Worm (Caenorhabditis elegans) whole organism, young adult: Measurements from ENCODE around the gene clec-29.

Experiments used
- B0336.3 ChIP-seq: fragments of 200-800 bp; sonication (Bioruptor generic); IDR thresholded peaks from 2 replicates; pipeline ENCODE4 v1.3.6; 2022; ENCODE audit warnings: missing genetic modification characterization, missing compliant biosample characterization
- C06A6.2 ChIP-seq: fragments of 200-800 bp; sonication (Bioruptor generic); conservative IDR thresholded peaks from 2 replicates; pipeline ENCODE4 v1.3.6; 2022; ENCODE audit warnings: missing genetic modification characterization, missing compliant biosample characterization
- D2030.7 ChIP-seq: fragments of 200-800 bp; sonication (Bioruptor generic); IDR thresholded peaks from 2 replicates; pipeline ENCODE4 v1.3.6; 2022; ENCODE audit warnings: missing genetic modification reagents, missing genetic modification characterization, missing compliant biosample characterization
- F22D6.2 ChIP-seq: sonication (generic microtip); optimal IDR thresholded peaks from 2 replicates; lab custom pipeline; 2016; ENCODE audit warnings: mild to moderate bottlenecking, missing genetic modification characterization, missing compliant biosample characterization
- F49E8.2 ChIP-seq: sonication (generic microtip); optimal IDR thresholded peaks from 3 replicates; lab custom pipeline; 2017; ENCODE audit warnings: missing genetic modification characterization, mild to moderate bottlenecking, missing compliant biosample characterization, antibody characterized with exemption, moderate library complexity; ENCODE audit not compliant: insufficient read depth
- F52B5.7 ChIP-seq: sonication (generic microtip); optimal IDR thresholded peaks from 2 replicates; lab custom pipeline; 2016; ENCODE audit warnings: mild to moderate bottlenecking, missing genetic modification characterization, missing compliant biosample characterization
- F57A8.1 ChIP-seq: fragments of 200-800 bp; sonication (Bioruptor generic); optimal IDR thresholded peaks from 2 replicates; lab custom pipeline; 2018; ENCODE audit warnings: mild to moderate bottlenecking, missing genetic modification characterization, moderate library complexity, missing compliant biosample characterization
- K11D2.4 ChIP-seq: fragments of 200-800 bp; sonication (Bioruptor generic); IDR thresholded peaks from 2 replicates; pipeline ENCODE4 v1.3.6; 2022; ENCODE audit warnings: missing genetic modification reagents, missing genetic modification characterization, missing compliant biosample characterization
- T07F8.4 ChIP-seq: sonication (generic microtip); optimal IDR thresholded peaks from 2 replicates; lab custom pipeline; 2016; ENCODE audit warnings: mild to moderate bottlenecking, missing genetic modification characterization, moderate library complexity, missing compliant biosample characterization
- T26A5.8 ChIP-seq: sonication (generic microtip); optimal IDR thresholded peaks from 2 replicates; lab custom pipeline; 2016; ENCODE audit warnings: missing genetic modification characterization, missing compliant biosample characterization
- Y53G8AR.9 ChIP-seq: fragments of 200-800 bp; sonication (Bioruptor generic); conservative IDR thresholded peaks from 2 replicates; pipeline ENCODE4 v1.3.6; 2022; ENCODE audit warnings: missing genetic modification reagents, missing genetic modification characterization, missing compliant biosample characterization
- Y79H2A.3 ChIP-seq: fragments of 200-800 bp; sonication (Bioruptor generic); conservative IDR thresholded peaks from 2 replicates; pipeline ENCODE4 v1.3.6; 2022; ENCODE audit warnings: missing genetic modification reagents, missing genetic modification characterization, missing compliant biosample characterization
- Y95B8A.8 ChIP-seq: fragments of 200-800 bp; sonication (Bioruptor generic); IDR thresholded peaks from 2 replicates; pipeline ENCODE4 v1.3.6; 2022; ENCODE audit warnings: missing genetic modification reagents, missing genetic modification characterization, missing compliant biosample characterization
- aptf-3 ChIP-seq: fragments of 200-800 bp; sonication (Bioruptor generic); IDR thresholded peaks from 2 replicates; pipeline ENCODE4 v1.3.6; 2022; ENCODE audit warnings: missing genetic modification characterization, missing compliant biosample characterization
- attf-3 ChIP-seq: fragments of 200-800 bp; sonication (Bioruptor generic); conservative IDR thresholded peaks from 2 replicates; pipeline ENCODE4 v1.3.6; 2022; ENCODE audit warnings: missing genetic modification reagents, missing genetic modification characterization, missing compliant biosample characterization
- attf-5 ChIP-seq: fragments of 200-800 bp; sonication (Bioruptor generic); optimal IDR thresholded peaks from 2 replicates; lab custom pipeline; 2018; ENCODE audit warnings: mild to moderate bottlenecking, missing genetic modification characterization, missing compliant biosample characterization
- attf-6 ChIP-seq: fragments of 200-800 bp; sonication (Bioruptor generic); IDR thresholded peaks from 2 replicates; pipeline ENCODE4 v1.3.6; 2022; ENCODE audit warnings: missing genetic modification reagents, missing genetic modification characterization, missing compliant biosample characterization
- bed-2 ChIP-seq: fragments of 200-800 bp; sonication (Bioruptor generic); IDR thresholded peaks from 2 replicates; pipeline ENCODE4 v1.3.6; 2022; ENCODE audit warnings: missing genetic modification reagents, missing genetic modification characterization, missing compliant biosample characterization
- ceh-100 ChIP-seq: fragments of 200-800 bp; sonication (Bioruptor generic); IDR thresholded peaks from 2 replicates; pipeline ENCODE4 v1.3.6; 2022; ENCODE audit warnings: missing genetic modification reagents, missing genetic modification characterization, missing compliant biosample characterization
- ceh-40 ChIP-seq: fragments of 200-800 bp; sonication (Bioruptor generic); IDR thresholded peaks from 2 replicates; pipeline ENCODE4 v1.3.6; 2022; ENCODE audit warnings: missing genetic modification characterization, missing compliant biosample characterization
- ceh-91 ChIP-seq: fragments of 200-800 bp; sonication (Bioruptor generic); IDR thresholded peaks from 2 replicates; pipeline ENCODE4 v1.3.6; 2022; ENCODE audit warnings: missing genetic modification reagents, missing genetic modification characterization, missing compliant biosample characterization
- die-1 ChIP-seq: sonication (generic microtip); optimal IDR thresholded peaks from 2 replicates; lab custom pipeline; 2016; ENCODE audit warnings: missing genotype, mild to moderate bottlenecking, missing genetic modification characterization, missing compliant biosample characterization
- egl-18 ChIP-seq: fragments of 200-800 bp; sonication (Bioruptor generic); IDR thresholded peaks from 2 replicates; pipeline ENCODE4 v1.3.6; 2022; ENCODE audit warnings: missing genetic modification reagents, missing genetic modification characterization, missing compliant biosample characterization
- hmg-1.2 ChIP-seq: fragments of 200-800 bp; sonication (Bioruptor generic); IDR thresholded peaks from 2 replicates; pipeline ENCODE4 v1.3.6; 2022; ENCODE audit warnings: missing genetic modification reagents, missing genetic modification characterization, missing compliant biosample characterization
- hsf-1 ChIP-seq: fragments of 200-800 bp; sonication (Bioruptor generic); IDR thresholded peaks from 2 replicates; pipeline ENCODE4 v1.3.6; 2022; ENCODE audit warnings: missing genetic modification reagents, missing genetic modification characterization, missing compliant biosample characterization
- lin-26 ChIP-seq: fragments of 200-800 bp; sonication (Bioruptor generic); IDR thresholded peaks from 2 replicates; pipeline ENCODE4 v1.3.6; 2022; ENCODE audit warnings: missing genetic modification reagents, missing genetic modification characterization, missing compliant biosample characterization
- lin-40 ChIP-seq: sonication (generic microtip); optimal IDR thresholded peaks from 2 replicates; lab custom pipeline; 2016; ENCODE audit warnings: missing genetic modification characterization, mild to moderate bottlenecking, missing compliant biosample characterization, missing genotype, missing genetic modification reagents
- lir-1 ChIP-seq: fragments of 200-800 bp; sonication (Bioruptor generic); conservative IDR thresholded peaks from 2 replicates; pipeline ENCODE4 v1.3.6; 2022; ENCODE audit warnings: missing genetic modification reagents, missing genetic modification characterization, missing compliant biosample characterization
- madf-8 ChIP-seq: fragments of 200-800 bp; sonication (Bioruptor generic); conservative IDR thresholded peaks from 2 replicates; pipeline ENCODE4 v1.3.6; 2022; ENCODE audit warnings: missing genetic modification reagents, missing genetic modification characterization, missing compliant biosample characterization
- mcd-1 ChIP-seq: fragments of 200-800 bp; sonication (Bioruptor generic); IDR thresholded peaks from 2 replicates; pipeline ENCODE4 v1.3.6; 2022; ENCODE audit warnings: missing genetic modification reagents, missing genetic modification characterization, missing compliant biosample characterization
- nfya-1 ChIP-seq: sonication (generic microtip); optimal IDR thresholded peaks from 2 replicates; lab custom pipeline; 2017; ENCODE audit warnings: antibody characterized with exemption, missing compliant biosample characterization, missing genetic modification characterization, borderline replicate concordance; ENCODE audit not compliant: insufficient read depth
- nfyb-1 ChIP-seq: fragments of 200-800 bp; sonication (Bioruptor generic); IDR thresholded peaks from 2 replicates; pipeline ENCODE4 v1.3.6; 2022; ENCODE audit warnings: missing genetic modification reagents, missing genetic modification characterization, missing compliant biosample characterization
- nhr-27 ChIP-seq: fragments of 200-800 bp; sonication (Bioruptor generic); optimal IDR thresholded peaks from 2 replicates; lab custom pipeline; 2018; ENCODE audit warnings: mild to moderate bottlenecking, missing genetic modification characterization, moderate library complexity, missing compliant biosample characterization
- pbrm-1 ChIP-seq: fragments of 200-800 bp; sonication (Bioruptor generic); IDR thresholded peaks from 2 replicates; pipeline ENCODE4 v1.3.6; 2022; ENCODE audit warnings: missing genetic modification reagents, missing genetic modification characterization, missing compliant biosample characterization
- rcor-1 ChIP-seq: fragments of 200-800 bp; sonication (Bioruptor generic); IDR thresholded peaks from 2 replicates; pipeline ENCODE4 v1.3.6; 2022; ENCODE audit warnings: missing genetic modification reagents, missing genetic modification characterization, missing compliant biosample characterization
- repo-1 ChIP-seq: sonication (generic microtip); optimal IDR thresholded peaks from 2 replicates; lab custom pipeline; 2017; ENCODE audit warnings: mild to moderate bottlenecking, missing genetic modification characterization, missing compliant biosample characterization
- rpc-1 ChIP-seq, 2 experiments: fragments of 150-350 bp in 1 of 2; sonication (generic microtip) in 1 of 2; optimal IDR thresholded peaks; 2 replicates each; lab custom pipeline; 2014 to 2018; ENCODE audit warnings: missing biosample characterization in 1 of 2, missing genetic modification characterization in 1 of 2, missing genetic modification reagents in 1 of 2, missing genotype in 1 of 2
- snpc-1.1 ChIP-seq: sonication (generic microtip); optimal IDR thresholded peaks from 2 replicates; lab custom pipeline; 2017; ENCODE audit warnings: missing genetic modification characterization, mild to moderate bottlenecking, missing compliant biosample characterization, antibody characterized with exemption, moderate library complexity, missing genotype, missing genetic modification reagents; ENCODE audit not compliant: insufficient read depth
- tbx-9 ChIP-seq: sonication (generic microtip); optimal IDR thresholded peaks from 2 replicates; lab custom pipeline; 2016; ENCODE audit warnings: borderline replicate concordance, missing genetic modification characterization, inconsistent platforms, missing compliant biosample characterization
- unc-130 ChIP-seq: sonication (generic microtip); optimal IDR thresholded peaks from 2 replicates; lab custom pipeline; 2016; ENCODE audit warnings: missing genetic modification reagents, missing genetic modification characterization, missing compliant biosample characterization
- zfh-2 ChIP-seq: fragments of 200-800 bp; sonication (Bioruptor generic); conservative IDR thresholded peaks from 2 replicates; pipeline ENCODE4 v1.3.6; 2022; ENCODE audit warnings: missing genetic modification reagents, missing genetic modification characterization, missing compliant biosample characterization
- ztf-25 ChIP-seq: fragments of 200-800 bp; sonication (Bioruptor generic); IDR thresholded peaks from 2 replicates; pipeline ENCODE4 v1.3.6; 2022; ENCODE audit warnings: missing genetic modification reagents, missing genetic modification characterization, missing compliant biosample characterization
- ztf-28 ChIP-seq: fragments of 200-800 bp; sonication (Bioruptor generic); IDR thresholded peaks from 2 replicates; pipeline ENCODE4 v1.3.6; 2022; ENCODE audit warnings: missing genetic modification reagents, missing genetic modification characterization, missing compliant biosample characterization

Gene clec-29

ce11 chrV:16744783-16745182 lies 5.8 kb upstream of the clec-29 start (continued):
- peak; percentile 57 for TF ChIP-seq pbrm-1
- peak; percentile 95 for TF ChIP-seq Y95B8A.8 (GFP tag; lab: Robert Waterston, UW)
- TF ChIP-seq Y53G8AR.9 (GFP tag; lab: Robert Waterston, UW) = peak; percentile 87
- TF ChIP-seq ceh-91 (GFP tag; lab: Robert Waterston, UW) = peak; percentile 64; the same call in 1 of the 2 replicates
- no peak for TF ChIP-seq K11D2.4 (GFP tag; lab: Robert Waterston, UW)
- no peak for TF ChIP-seq attf-3 (GFP tag; lab: Robert Waterston, UW)
- TF ChIP-seq C06A6.2 (GFP tag; lab: Robert Waterston, UW) = no peak
- peak; percentile 39 for TF ChIP-seq F52B5.7 (tag; lab: Kevin White, UChicago)
- TF ChIP-seq F49E8.2 (tag; lab: Kevin White, UChicago) = no peak
- TF ChIP-seq egl-18 = no peak
- peak; percentile 59 for TF ChIP-seq repo-1
- TF ChIP-seq mcd-1 (GFP tag; lab: Robert Waterston, UW) = peak; percentile 34; the same call in 1 of the 2 replicates
- no peak for TF ChIP-seq nfya-1 (tag; lab: Kevin White, UChicago)
- TF ChIP-seq zfh-2 (GFP tag; lab: Robert Waterston, UW) = no peak
- peak; percentile 27 for TF ChIP-seq unc-130 (GFP tag; lab: Kevin White, UChicago)
- no peak for TF ChIP-seq ceh-40 (GFP tag; lab: Robert Waterston, UW)
- no peak for TF ChIP-seq F22D6.2 (tag; lab: Kevin White, UChicago)
- TF ChIP-seq snpc-1.1 = no peak
- peak; percentile 80 for TF ChIP-seq D2030.7 (GFP tag; lab: Robert Waterston, UW)
- TF ChIP-seq aptf-3 (GFP tag; lab: Robert Waterston, UW) = 0 out of 2 replicates have a peak, but pooled peaks have one; percentile 43
- no peak for TF ChIP-seq nhr-27 (tag; lab: Kevin White, UChicago)
- no peak for TF ChIP-seq rpc-1 (optimal IDR thresholded peaks at IDR 0.05; lab: Kevin White, UChicago)
- TF ChIP-seq rpc-1 (tag; optimal IDR thresholded peaks at IDR 0.05; lab: Kevin White, UChicago) = no peak
- TF ChIP-seq ceh-100 = peak; percentile 59
- TF ChIP-seq lir-1 (GFP tag; lab: Robert Waterston, UW) = peak; percentile 37; the same call in 1 of the 2 replicates
- no peak for TF ChIP-seq bed-2 (GFP tag; lab: Robert Waterston, UW)
- TF ChIP-seq hmg-1.2 (GFP tag; lab: Robert Waterston, UW) = peak; percentile 36
- TF ChIP-seq hsf-1 (GFP tag; lab: Robert Waterston, UW) = peak; percentile 72
- TF ChIP-seq T26A5.8 (tag; lab: Kevin White, UChicago) = no peak
- no peak for TF ChIP-seq T07F8.4 (tag; lab: Kevin White, UChicago)
- 0 out of 2 replicates have a peak, but pooled peaks have one; percentile 44 for TF ChIP-seq ztf-28 (GFP tag; lab: Robert Waterston, UW)
- TF ChIP-seq rcor-1 (GFP tag; lab: Robert Waterston, UW) = peak; percentile 68; the same call in 1 of the 2 replicates
- no peak for TF ChIP-seq tbx-9 (tag; lab: Kevin White, UChicago)
- TF ChIP-seq nfyb-1 (GFP tag; lab: Robert Waterston, UW) = 0 out of 2 replicates have a peak, but pooled peaks have one; percentile 33
- peak; percentile 95 for TF ChIP-seq Y79H2A.3 (GFP tag; lab: Robert Waterston, UW)
- no peak for TF ChIP-seq attf-5
- TF ChIP-seq lin-26 = peak; percentile 66
- 0 out of 2 replicates have a peak, but pooled peaks have one; percentile 11 for TF ChIP-seq ztf-25 (GFP tag; lab: Robert Waterston, UW)
- TF ChIP-seq B0336.3 (GFP tag; lab: Robert Waterston, UW) = peak; percentile 89
- TF ChIP-seq lin-40 (tag; lab: Kevin White, UChicago) = no peak
- peak; percentile 93 for TF ChIP-seq attf-6 (GFP tag; lab: Robert Waterston, UW)
- TF ChIP-seq die-1 (tag; lab: Kevin White, UChicago) = peak; percentile 48
- no peak for TF ChIP-seq F57A8.1 (GFP tag; lab: Kevin White, UChicago)
- TF ChIP-seq madf-8 (GFP tag; lab: Robert Waterston, UW) = peak; percentile 63
